Worm (Caenorhabditis elegans) whole organism, L4 larva: ENCODE data around the gene C03A7.13.

ENCODE experiments used
- ama-1 ChIP-seq: fragments of 150-350 bp; optimal IDR thresholded peaks from 2 replicates; lab custom pipeline; 2014; ENCODE audit warnings: inconsistent platforms, mixed read lengths
- dve-1 ChIP-seq: sonication (generic microtip); optimal IDR thresholded peaks from 2 replicates; lab custom pipeline; 2017; ENCODE audit warnings: antibody characterized with exemption, mild to moderate bottlenecking, missing genetic modification characterization, missing compliant biosample characterization; ENCODE audit not compliant: insufficient read depth
- madf-5 ChIP-seq, 2 experiments: fragments of 200-800 bp; sonication (Bioruptor generic); IDR thresholded peaks; 2 replicates each; pipeline ENCODE4 v1.3.6; 2022; ENCODE audit warnings: missing compliant biosample characterization in 2 of 2, missing genetic modification characterization in 2 of 2
- snpc-4 ChIP-seq: fragments of 150-350 bp; optimal IDR thresholded peaks from 2 replicates; lab custom pipeline; 2014; ENCODE audit warnings: missing biosample characterization, missing genetic modification characterization
- spr-3 ChIP-seq: fragments of 200-800 bp; sonication (Bioruptor generic); optimal IDR thresholded peaks from 2 replicates; lab custom pipeline; 2018; ENCODE audit warnings: mild to moderate bottlenecking, missing genetic modification characterization, missing compliant biosample characterization
- zag-1 ChIP-seq: fragments of 150-350 bp; optimal IDR thresholded peaks from 2 replicates; lab custom pipeline; 2014; ENCODE audit warnings: missing biosample characterization, missing genetic modification characterization
- ztf-11 ChIP-seq: fragments of 150-350 bp; optimal IDR thresholded peaks from 2 replicates; lab custom pipeline; 2014; ENCODE audit warnings: missing biosample characterization, missing genetic modification characterization

- TF ChIP-seq madf-5 (GFP tag; IDR thresholded peaks at IDR 0.05; lab: Robert Waterston, UW) (no peak), ama-1 (no peak), zag-1 (no peak), dve-1 (tag; lab: Kevin White, UChicago) (no peak), snpc-4 (no peak), spr-3 (GFP tag; lab: Kevin White, UChicago) (no peak), ztf-11 (no peak)
Observed at ce11 chrV:5225660-5226059, 33.3 kb upstream of the C03A7.13 start.
